Worm (Caenorhabditis elegans) whole organism, late embryonic: ENCODE measurements around the gene let-418.

ENCODE experiments used
- ama-1 ChIP-seq: fragments of 150-350 bp; optimal IDR thresholded peaks from 2 replicates; lab custom pipeline; 2014
- che-1 ChIP-seq: sonication (generic microtip); optimal IDR thresholded peaks from 2 replicates; lab custom pipeline; 2016; ENCODE audit warnings: mild to moderate bottlenecking, missing genetic modification characterization, missing compliant biosample characterization
- ets-4 ChIP-seq: sonication (generic microtip); optimal IDR thresholded peaks from 2 replicates; lab custom pipeline; 2016; ENCODE audit warnings: missing genetic modification characterization, missing compliant biosample characterization
- fax-1 ChIP-seq: sonication (generic microtip); optimal IDR thresholded peaks from 2 replicates; lab custom pipeline; 2016; ENCODE audit warnings: missing genotype, missing genetic modification characterization, missing compliant biosample characterization
- hlh-6 ChIP-seq: sonication (generic microtip); optimal IDR thresholded peaks from 2 replicates; lab custom pipeline; 2016; ENCODE audit warnings: missing genotype, missing genetic modification characterization, missing compliant biosample characterization
- hlh-8 ChIP-seq: sonication (generic microtip); optimal IDR thresholded peaks from 2 replicates; lab custom pipeline; 2016; ENCODE audit warnings: missing genotype, missing genetic modification characterization, missing compliant biosample characterization
- mec-3 ChIP-seq: sonication (generic microtip); optimal IDR thresholded peaks from 2 replicates; lab custom pipeline; 2016; ENCODE audit warnings: borderline replicate concordance, missing genetic modification characterization, missing compliant biosample characterization
- pag-3 ChIP-seq: sonication (generic microtip); optimal IDR thresholded peaks from 2 replicates; lab custom pipeline; 2016; ENCODE audit warnings: missing compliant biosample characterization, missing genetic modification characterization, borderline replicate concordance
- pat-9 ChIP-seq: fragments of 200-800 bp; sonication (Bioruptor generic); optimal IDR thresholded peaks from 2 replicates; lab custom pipeline; 2018; ENCODE audit warnings: mild to moderate bottlenecking, missing genetic modification characterization, moderate library complexity, missing compliant biosample characterization
- pha-4 ChIP-seq: fragments of 150-350 bp; optimal IDR thresholded peaks from 2 replicates; lab custom pipeline; 2018; ENCODE audit warnings: missing biosample characterization, missing genetic modification reagents, missing genetic modification characterization
- pqm-1 ChIP-seq: sonication (generic microtip); optimal IDR thresholded peaks from 2 replicates; lab custom pipeline; 2016; ENCODE audit warnings: missing genetic modification characterization, missing compliant biosample characterization
- ttx-3 ChIP-seq: sonication (generic microtip); optimal IDR thresholded peaks from 2 replicates; lab custom pipeline; 2016; ENCODE audit warnings: missing genetic modification reagents, missing genetic modification characterization, missing compliant biosample characterization

DNA sequence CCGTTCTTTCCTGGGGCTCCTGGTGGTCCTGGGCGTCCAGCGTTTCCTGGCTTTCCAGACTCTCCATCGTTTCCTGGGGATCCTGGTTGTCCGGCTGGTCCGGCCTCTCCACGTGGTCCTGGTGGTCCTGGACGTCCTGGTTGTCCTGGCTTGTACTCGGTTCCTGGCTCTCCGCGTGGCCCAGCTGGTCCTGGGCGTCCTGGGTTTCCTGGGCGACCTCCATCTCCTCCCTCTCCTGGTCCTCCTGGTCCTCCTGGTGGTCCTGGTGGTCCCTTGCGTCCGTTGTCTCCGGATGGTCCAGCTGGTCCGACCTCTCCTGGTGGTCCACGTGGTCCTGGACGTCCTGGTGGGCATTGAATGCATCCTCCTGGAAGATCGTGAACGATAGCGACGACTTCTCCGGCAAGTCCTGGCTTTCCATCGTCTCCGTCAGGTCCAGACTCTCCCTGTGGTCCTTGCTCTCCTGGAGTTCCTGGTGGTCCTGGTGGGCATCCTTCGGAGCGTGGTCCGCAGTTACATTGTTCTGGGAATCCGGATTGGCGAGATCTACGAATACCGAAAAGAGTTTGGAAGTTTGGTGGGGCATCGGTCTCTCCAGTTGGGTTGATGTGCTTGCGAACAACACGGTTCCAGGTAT, 9.5 kb downstream of the let-418 start:
- TF ChIP-seq fax-1 (no peak), mec-3 (tag; lab: Kevin White, UChicago) (peak; percentile 64), pag-3 (no peak), hlh-6 (tag; lab: Kevin White, UChicago) (no peak), hlh-8 (tag; lab: Kevin White, UChicago) (no peak), che-1 (tag; lab: Kevin White, UChicago) (no peak), ama-1 (lab: Kevin White, UChicago) (no peak), ets-4 (tag; lab: Kevin White, UChicago) (no peak), pqm-1 (no peak), ttx-3 (tag; lab: Kevin White, UChicago) (no peak), pha-4 (tag; lab: Kevin White, UChicago) (no peak), pat-9 (tag; lab: Kevin White, UChicago) (no peak)
